Worm (Caenorhabditis elegans) whole organism, late embryonic: Measurements from ENCODE around the gene col-123.

Source experiments
- C08G9.2 ChIP-seq: sonication (generic microtip); optimal IDR thresholded peaks from 2 replicates; lab custom pipeline; 2016; ENCODE audit warnings: mild to moderate bottlenecking, missing genetic modification characterization, moderate library complexity, missing compliant biosample characterization
- F13H6.1 ChIP-seq: sonication (generic microtip); optimal IDR thresholded peaks from 2 replicates; lab custom pipeline; 2016; ENCODE audit warnings: missing genetic modification characterization, missing compliant biosample characterization
- T23F11.4 ChIP-seq: fragments of 200-800 bp; sonication (Bioruptor generic); optimal IDR thresholded peaks from 2 replicates; lab custom pipeline; 2018; ENCODE audit warnings: mild to moderate bottlenecking, missing genetic modification characterization, missing compliant biosample characterization
- Y22D7AL.16 ChIP-seq: sonication (generic microtip); optimal IDR thresholded peaks from 2 replicates; lab custom pipeline; 2016; ENCODE audit warnings: missing genetic modification characterization, missing compliant biosample characterization
- ahr-1 ChIP-seq: sonication (generic microtip); optimal IDR thresholded peaks from 2 replicates; lab custom pipeline; 2016; ENCODE audit warnings: missing genetic modification characterization, missing compliant biosample characterization
- ama-1 ChIP-seq: fragments of 150-350 bp; optimal IDR thresholded peaks from 2 replicates; lab custom pipeline; 2014
- ceh-14 ChIP-seq: sonication (generic microtip); optimal IDR thresholded peaks from 2 replicates; lab custom pipeline; 2016; ENCODE audit warnings: missing genotype, missing genetic modification characterization, missing compliant biosample characterization
- ceh-19 ChIP-seq: fragments of 200-800 bp; sonication (Bioruptor generic); optimal IDR thresholded peaks from 2 replicates; lab custom pipeline; 2018; ENCODE audit warnings: mild to moderate bottlenecking, missing genetic modification characterization, missing compliant biosample characterization
- ceh-2 ChIP-seq: sonication (generic microtip); optimal IDR thresholded peaks from 2 replicates; lab custom pipeline; 2016; ENCODE audit warnings: missing genotype, missing genetic modification characterization, missing compliant biosample characterization
- ceh-22 ChIP-seq: sonication (generic microtip); optimal IDR thresholded peaks from 2 replicates; lab custom pipeline; 2017; ENCODE audit warnings: missing biosample characterization, missing genetic modification characterization
- ceh-30 ChIP-seq: fragments of 150-350 bp; optimal IDR thresholded peaks from 2 replicates; lab custom pipeline; 2014; ENCODE audit warnings: missing biosample characterization, missing genetic modification characterization
- ceh-31 ChIP-seq: sonication (generic microtip); optimal IDR thresholded peaks from 2 replicates; lab custom pipeline; 2016; ENCODE audit warnings: missing genetic modification characterization, missing compliant biosample characterization
- ceh-34 ChIP-seq: sonication (generic microtip); optimal IDR thresholded peaks from 2 replicates; lab custom pipeline; 2016; ENCODE audit warnings: mild to moderate bottlenecking, missing genetic modification characterization, missing compliant biosample characterization
- ceh-48 ChIP-seq: sonication (generic microtip); optimal IDR thresholded peaks from 2 replicates; lab custom pipeline; 2016; ENCODE audit warnings: missing genetic modification characterization, inconsistent platforms, missing compliant biosample characterization
- ceh-9 ChIP-seq: sonication (generic microtip); optimal IDR thresholded peaks from 2 replicates; lab custom pipeline; 2016; ENCODE audit warnings: mild to moderate bottlenecking, missing genetic modification characterization, inconsistent platforms, missing compliant biosample characterization
- che-1 ChIP-seq: sonication (generic microtip); optimal IDR thresholded peaks from 2 replicates; lab custom pipeline; 2016; ENCODE audit warnings: mild to moderate bottlenecking, missing genetic modification characterization, missing compliant biosample characterization
- elt-2 ChIP-seq: sonication (generic microtip); optimal IDR thresholded peaks from 2 replicates; lab custom pipeline; 2016; ENCODE audit warnings: missing genetic modification reagents, missing genetic modification characterization, missing compliant biosample characterization
- elt-4 ChIP-seq: sonication (generic microtip); optimal IDR thresholded peaks from 2 replicates; lab custom pipeline; 2016; ENCODE audit warnings: missing genetic modification characterization, missing compliant biosample characterization
- eyg-1 ChIP-seq: sonication (generic microtip); optimal IDR thresholded peaks from 2 replicates; lab custom pipeline; 2016; ENCODE audit warnings: missing genotype, missing genetic modification characterization, missing compliant biosample characterization
- fax-1 ChIP-seq: sonication (generic microtip); optimal IDR thresholded peaks from 2 replicates; lab custom pipeline; 2016; ENCODE audit warnings: missing genotype, missing genetic modification characterization, missing compliant biosample characterization
- fkh-6 ChIP-seq: sonication (generic microtip); optimal IDR thresholded peaks from 2 replicates; lab custom pipeline; 2016; ENCODE audit warnings: missing genetic modification characterization, missing compliant biosample characterization
- hlh-15 ChIP-seq: sonication (generic microtip); optimal IDR thresholded peaks from 2 replicates; lab custom pipeline; 2016; ENCODE audit warnings: missing genetic modification characterization, missing compliant biosample characterization
- hlh-30 ChIP-seq: sonication (generic microtip); optimal IDR thresholded peaks from 2 replicates; lab custom pipeline; 2017; ENCODE audit warnings: antibody characterized with exemption, missing genetic modification characterization, missing compliant biosample characterization; ENCODE audit not compliant: insufficient read depth
- lim-6 ChIP-seq: sonication (generic microtip); optimal IDR thresholded peaks from 2 replicates; lab custom pipeline; 2016; ENCODE audit warnings: missing genetic modification characterization, missing compliant biosample characterization
- lin-11 ChIP-seq: fragments of 200-800 bp; sonication (Bioruptor generic); optimal IDR thresholded peaks from 2 replicates; lab custom pipeline; 2018; ENCODE audit warnings: mild to moderate bottlenecking, missing genetic modification characterization, missing compliant biosample characterization
- mec-3 ChIP-seq: sonication (generic microtip); optimal IDR thresholded peaks from 2 replicates; lab custom pipeline; 2016; ENCODE audit warnings: borderline replicate concordance, missing genetic modification characterization, missing compliant biosample characterization
- nfya-1 ChIP-seq: sonication (generic microtip); optimal IDR thresholded peaks from 2 replicates; lab custom pipeline; 2017; ENCODE audit warnings: missing genetic modification characterization, mild to moderate bottlenecking, missing compliant biosample characterization, antibody characterized with exemption, moderate library complexity
- nhr-232 ChIP-seq: sonication (generic microtip); optimal IDR thresholded peaks from 2 replicates; lab custom pipeline; 2016; ENCODE audit warnings: missing genetic modification characterization, missing compliant biosample characterization
- npax-4 ChIP-seq: sonication (generic microtip); optimal IDR thresholded peaks from 2 replicates; lab custom pipeline; 2016; ENCODE audit warnings: missing genetic modification characterization, missing compliant biosample characterization
- pat-9 ChIP-seq: fragments of 200-800 bp; sonication (Bioruptor generic); optimal IDR thresholded peaks from 2 replicates; lab custom pipeline; 2018; ENCODE audit warnings: mild to moderate bottlenecking, missing genetic modification characterization, moderate library complexity, missing compliant biosample characterization
- pax-1 ChIP-seq: fragments of 150-350 bp; optimal IDR thresholded peaks from 2 replicates; lab custom pipeline; 2014; ENCODE audit warnings: missing biosample characterization, missing genetic modification characterization
- pha-2 ChIP-seq: sonication (generic microtip); optimal IDR thresholded peaks from 2 replicates; lab custom pipeline; 2017; ENCODE audit warnings: mild to moderate bottlenecking, missing genetic modification characterization, missing compliant biosample characterization
- pros-1 ChIP-seq: fragments of 150-350 bp; optimal IDR thresholded peaks from 2 replicates; lab custom pipeline; 2014; ENCODE audit warnings: missing biosample characterization, missing genetic modification reagents, missing genetic modification characterization
- ref-2 ChIP-seq: sonication (generic microtip); optimal IDR thresholded peaks from 2 replicates; lab custom pipeline; 2016; ENCODE audit warnings: missing genetic modification characterization, missing compliant biosample characterization
- sdc-2 ChIP-seq: sonication (generic microtip); optimal IDR thresholded peaks from 2 replicates; lab custom pipeline; 2016; ENCODE audit warnings: missing genotype, missing genetic modification characterization, missing compliant biosample characterization
- sox-2 ChIP-seq: fragments of 200-800 bp; sonication (Bioruptor generic); IDR thresholded peaks from 2 replicates; pipeline ENCODE4 v1.3.6; 2022; ENCODE audit warnings: missing genetic modification reagents, missing genetic modification characterization, missing compliant biosample characterization
- syd-9 ChIP-seq: sonication (generic microtip); optimal IDR thresholded peaks from 2 replicates; lab custom pipeline; 2016; ENCODE audit warnings: mild to moderate bottlenecking, missing genetic modification characterization, moderate library complexity, missing compliant biosample characterization
- tbx-2 ChIP-seq: sonication (generic microtip); optimal IDR thresholded peaks from 2 replicates; lab custom pipeline; 2016; ENCODE audit warnings: missing genetic modification characterization, missing compliant biosample characterization
- tbx-7 ChIP-seq: sonication (generic microtip); optimal IDR thresholded peaks from 2 replicates; lab custom pipeline; 2016; ENCODE audit warnings: missing genotype, missing genetic modification characterization, missing compliant biosample characterization
- ttx-3 ChIP-seq: sonication (generic microtip); optimal IDR thresholded peaks from 2 replicates; lab custom pipeline; 2016; ENCODE audit warnings: missing genetic modification reagents, missing genetic modification characterization, missing compliant biosample characterization
- unc-3 ChIP-seq, 2 experiments: fragments of 200-800 bp in 1 of 2; sonication (Bioruptor generic) in 1 of 2; sonication (generic microtip) in 1 of 2; conservative IDR thresholded peaks in 1 of 2; optimal IDR thresholded peaks in 1 of 2; 2 replicates each; pipeline versions ENCODE4 v1.3.6 to Lab custom; 2016 to 2022; ENCODE audit warnings: missing compliant biosample characterization in 2 of 2, missing genetic modification characterization in 2 of 2, missing genetic modification reagents in 1 of 2
- unc-42 ChIP-seq: sonication (generic microtip); optimal IDR thresholded peaks from 2 replicates; lab custom pipeline; 2016; ENCODE audit warnings: missing genotype, missing genetic modification characterization, missing compliant biosample characterization
- unc-55 ChIP-seq: sonication (generic microtip); optimal IDR thresholded peaks from 2 replicates; lab custom pipeline; 2017; ENCODE audit warnings: missing biosample characterization, missing genetic modification reagents, missing genetic modification characterization
- unc-86 ChIP-seq: sonication (generic microtip); optimal IDR thresholded peaks from 2 replicates; lab custom pipeline; 2016; ENCODE audit warnings: missing genetic modification characterization, missing compliant biosample characterization

col-123 gene

ce11 chrIV:9821621-9822020 is at the start of gene col-123:
Gene col-123, plus strand, starts transcription at chrIV:9821921.
- TF ChIP-seq ceh-31 (tag; lab: Kevin White, UChicago) (no peak), nfya-1 (no peak), sdc-2 (no peak), elt-2 (tag; lab: Kevin White, UChicago) (no peak), eyg-1 (tag; lab: Kevin White, UChicago) (no peak), pha-2 (tag; lab: Kevin White, UChicago) (no peak), F13H6.1 (tag; lab: Kevin White, UChicago) (no peak), elt-4 (tag; lab: Kevin White, UChicago) (no peak), unc-86 (no peak), ttx-3 (tag; lab: Kevin White, UChicago) (no peak), ceh-9 (tag; lab: Kevin White, UChicago) (no peak)
- TF ChIP-seq, all 69 proteins: peak for 0

ce11 chrIV:9772096-9772720 is 49.5 kb upstream of the col-123 start, which contains the start of gene cav-1:
Gene cav-1, plus strand, starts transcription at chrIV:9772510.
- TF ChIP-seq lin-11 (no peak), ceh-30 (tag; lab: Kevin White, UChicago) (no peak), tbx-2 (tag; lab: Kevin White, UChicago) (peak; percentile 31), ref-2 (tag; lab: Kevin White, UChicago) (peak; percentile 47), F13H6.1 (tag; lab: Kevin White, UChicago) (no peak), fax-1 (tag; lab: Kevin White, UChicago) (no peak), ama-1 (peak; percentile 58), unc-55 (GFP tag; lab: Kevin White, UChicago) (peak; percentile 52), mec-3 (no peak), lim-6 (no peak), ceh-31 (tag; lab: Kevin White, UChicago) (peak; percentile 53), ceh-48 (tag; lab: Kevin White, UChicago) (no peak), nfya-1 (peak; percentile 58)
- TF ChIP-seq, all 69 proteins: peak for 6

ce11 chrIV:9773441-9773840 is 48.3 kb upstream of the col-123 start:
- TF ChIP-seq pha-2 (tag; lab: Kevin White, UChicago), result peak; percentile 3
- TF ChIP-seq sox-2 (GFP tag; lab: Robert Waterston, UW), result peak; percentile 15; the same call in 1 of the 2 replicates
- TF ChIP-seq pax-1 (tag; lab: Kevin White, UChicago), result no peak
- peak; percentile 35 for TF ChIP-seq ceh-34 (tag; lab: Kevin White, UChicago)
- TF ChIP-seq pat-9 (tag; lab: Kevin White, UChicago), result no peak
- TF ChIP-seq ama-1, result peak; percentile 88

- TF ChIP-seq hlh-15 (tag; lab: Kevin White, UChicago), result no peak
- TF ChIP-seq ceh-31 (tag; lab: Kevin White, UChicago), result peak; percentile 92
- TF ChIP-seq ahr-1, result no peak
- TF ChIP-seq mec-3, result no peak
- peak; percentile 54 for TF ChIP-seq unc-42 (tag; lab: Kevin White, UChicago)
- TF ChIP-seq sox-2 (GFP tag; lab: Robert Waterston, UW), result no peak
- TF ChIP-seq ama-1, result no peak
- no peak for TF ChIP-seq ceh-22 (tag; lab: Kevin White, UChicago)
- no peak for TF ChIP-seq hlh-30 (tag; lab: Kevin White, UChicago)
- no peak for TF ChIP-seq ceh-19 (GFP tag; lab: Kevin White, UChicago)
- no peak for TF ChIP-seq pros-1 (tag; lab: Kevin White, UChicago)
- TF ChIP-seq ceh-30 (tag; lab: Kevin White, UChicago), result no peak
- TF ChIP-seq ceh-14 (tag; lab: Kevin White, UChicago), result no peak
- TF ChIP-seq nhr-232 (tag; lab: Kevin White, UChicago), result no peak
- no peak for TF ChIP-seq Y22D7AL.16
- TF ChIP-seq unc-55 (GFP tag; lab: Kevin White, UChicago), result no peak
- no peak for TF ChIP-seq npax-4 (tag; lab: Kevin White, UChicago)
- TF ChIP-seq fkh-6 (tag; lab: Kevin White, UChicago), result no peak
- peak; percentile 45 for TF ChIP-seq tbx-2 (tag; lab: Kevin White, UChicago)
- TF ChIP-seq ceh-48 (tag; lab: Kevin White, UChicago), result no peak
- TF ChIP-seq che-1, result no peak
- no peak for TF ChIP-seq pha-2 (tag; lab: Kevin White, UChicago)
- no peak for TF ChIP-seq unc-3 (GFP tag; conservative IDR thresholded peaks at IDR 0.05; lab: Robert Waterston, UW)
- TF ChIP-seq unc-3 (tag; optimal IDR thresholded peaks at IDR 0.05; lab: Kevin White, UChicago), result no peak
- TF ChIP-seq T23F11.4 (GFP tag; lab: Kevin White, UChicago), result no peak
- TF ChIP-seq syd-9 (tag; lab: Kevin White, UChicago), result no peak
- TF ChIP-seq F13H6.1 (tag; lab: Kevin White, UChicago), result no peak
- peak; percentile 37 for TF ChIP-seq tbx-7 (tag; lab: Kevin White, UChicago)
- no peak for TF ChIP-seq ceh-9 (tag; lab: Kevin White, UChicago)
- peak; percentile 69 for TF ChIP-seq ceh-2
- TF ChIP-seq C08G9.2 (tag; lab: Kevin White, UChicago), result peak; percentile 83
- TF ChIP-seq pax-1 (tag; lab: Kevin White, UChicago), result no peak
These were observed 44.2 kb upstream of the col-123 start, which contains the start of gene sna-2 for ce11 chrIV:9777535-9777934. Gene sna-2, minus strand, starts transcription at chrIV:9777634.
